Fruit fly (Drosophila melanogaster): Measurements from ENCODE around the gene escl.

Gene escl

dm6 chr2L:11980075-11980474 lies 10.7 kb upstream of the escl start (continued):
- no peak for TF ChIP-seq tio (GFP tag; optimal IDR thresholded peaks at IDR 0.05)
- TF ChIP-seq CG14441 (GFP tag; IDR thresholded peaks at IDR 0.05): no peak
- TF ChIP-seq sqz (GFP tag; optimal IDR thresholded peaks at IDR 0.05): no peak
- TF ChIP-seq CG6813 (GFP tag; optimal IDR thresholded peaks at IDR 0.05): no peak
- TF ChIP-seq CG16863 (GFP tag; optimal IDR thresholded peaks at IDR 0.05): no peak
- no peak for TF ChIP-seq dysf (GFP tag; IDR thresholded peaks at IDR 0.05)
- TF ChIP-seq ERR (GFP tag; optimal IDR thresholded peaks at IDR 0.05): no peak
- TF ChIP-seq Ada2b (GFP tag; IDR thresholded peaks at IDR 0.05): no peak
- TF ChIP-seq stc (GFP tag; IDR thresholded peaks at IDR 0.05): no peak
- no peak for TF ChIP-seq CG15011 (GFP tag; optimal IDR thresholded peaks at IDR 0.05)
- no peak for TF ChIP-seq CG14014 (GFP tag; IDR thresholded peaks at IDR 0.05)
- no peak for TF ChIP-seq CG6683 (GFP tag; optimal IDR thresholded peaks at IDR 0.05)
- peak; percentile 56 for TF ChIP-seq dmrt11E (tag; optimal IDR thresholded peaks at IDR 0.05)
- no peak for TF ChIP-seq Doc2 (GFP tag; IDR thresholded peaks at IDR 0.05)
- no peak for TF ChIP-seq dati (GFP tag; IDR thresholded peaks at IDR 0.05)
- no peak for TF ChIP-seq hb (GFP tag; IDR thresholded peaks at IDR 0.05; ENCODE audit: partially characterized antibody)
- no peak for TF ChIP-seq ash1 (GFP tag; optimal IDR thresholded peaks at IDR 0.05)
- no peak for TF ChIP-seq NK7.1 (GFP tag; optimal IDR thresholded peaks at IDR 0.05)
- TF ChIP-seq row (GFP tag; IDR thresholded peaks at IDR 0.05): peak; percentile 36; the same call in 1 of the 3 replicates
- TF ChIP-seq yki (optimal IDR thresholded peaks at IDR 0.05): no peak
- no peak for TF ChIP-seq CG11093 (GFP tag; IDR thresholded peaks at IDR 0.05)
- TF ChIP-seq chm (GFP tag; IDR thresholded peaks at IDR 0.05): no peak
- no peak for TF ChIP-seq CHES-1-like (GFP tag; optimal IDR thresholded peaks at IDR 0.05)
- TF ChIP-seq CG8359 (GFP tag; optimal IDR thresholded peaks at IDR 0.05; ENCODE audit: borderline replicate concordance): no peak

- peak; percentile 59 for TF ChIP-seq exex (tag; optimal IDR thresholded peaks at IDR 0.05)
- no peak for TF ChIP-seq CG18619 (GFP tag; optimal IDR thresholded peaks at IDR 0.05)
These were observed 9.5 kb upstream of the escl start, which contains the start of gene CG16965 for dm6 chr2L:11981210-11981609. CG16965 (plus strand) TSS chr2L:11981591.

dm6 chr2L:11987945-11988344 lies 2.8 kb upstream of the escl start, which contains the start of the genes CG6686 and CG34163:
CG6686 (minus strand) TSS chr2L:11988039.
CG34163 (plus strand) TSS chr2L:11988270.
- TF ChIP-seq CG17612 (GFP tag; IDR thresholded peaks at IDR 0.05): no peak
- TF ChIP-seq Camta (GFP tag; optimal IDR thresholded peaks at IDR 0.05): peak; percentile 51
- no peak for TF ChIP-seq ewg (GFP tag; optimal IDR thresholded peaks at IDR 0.05)
- TF ChIP-seq CG8944 (GFP tag; optimal IDR thresholded peaks at IDR 0.05): peak; percentile 5
- peak; percentile 34 for TF ChIP-seq Bteb2 (GFP tag; optimal IDR thresholded peaks at IDR 0.05)
- TF ChIP-seq NC2β (GFP tag; optimal IDR thresholded peaks at IDR 0.05): peak; percentile 46
- TF ChIP-seq dysf (GFP tag; IDR thresholded peaks at IDR 0.05): no peak; the same call in 2 of the 3 replicates
- TF ChIP-seq hb (GFP tag; IDR thresholded peaks at IDR 0.05; ENCODE audit: partially characterized antibody): no peak
- peak; percentile 40; the same call in 1 of the 2 replicates for TF ChIP-seq vvl (GFP tag; IDR thresholded peaks at IDR 0.05)
- TF ChIP-seq ato (GFP tag; IDR thresholded peaks at IDR 0.05; ENCODE audit: partially characterized antibody): no peak
- no peak for TF ChIP-seq dmrt99B (tag; optimal IDR thresholded peaks at IDR 0.05)
- TF ChIP-seq abd-A (tag; optimal IDR thresholded peaks at IDR 0.05): no peak
- TF ChIP-seq sisA (GFP tag; IDR thresholded peaks at IDR 0.05): peak; percentile 39; the same call in 1 of the 2 replicates
- TF ChIP-seq ems (GFP tag; optimal IDR thresholded peaks at IDR 0.05): peak; percentile 47
- TF ChIP-seq CG15269 (tag; optimal IDR thresholded peaks at IDR 0.05): no peak
- TF ChIP-seq sens-2 (GFP tag; IDR thresholded peaks at IDR 0.05): no peak
- TF ChIP-seq Abd-B (GFP tag; optimal IDR thresholded peaks at IDR 0.05): peak; percentile 46
- no peak for TF ChIP-seq CG16815 (GFP tag; optimal IDR thresholded peaks at IDR 0.05)
- TF ChIP-seq Doc3 (GFP tag; IDR thresholded peaks at IDR 0.05; ENCODE audit: partially characterized antibody): no peak
- no peak for TF ChIP-seq fd102C (GFP tag; optimal IDR thresholded peaks at IDR 0.05)
- TF ChIP-seq CG15073 (GFP tag; optimal IDR thresholded peaks at IDR 0.05): no peak
- peak; percentile 25 for TF ChIP-seq CG4424 (GFP tag; optimal IDR thresholded peaks at IDR 0.05)
- TF ChIP-seq CG11456 (GFP tag; IDR thresholded peaks at IDR 0.05): no peak
- no peak for TF ChIP-seq CG16863 (GFP tag; optimal IDR thresholded peaks at IDR 0.05)
- peak; percentile 88 for TF ChIP-seq CG17186 (GFP tag; optimal IDR thresholded peaks at IDR 0.05)
- no peak for TF ChIP-seq otp (GFP tag; IDR thresholded peaks at IDR 0.05)
- 0 out of 4 replicates have a peak, but pooled peaks have one; percentile 35 for TF ChIP-seq Dll (GFP tag; IDR thresholded peaks at IDR 0.05; ENCODE audit: partially characterized antibody)

All from whole organism, embryonic.